Fruit fly (Drosophila melanogaster): Measurements from ENCODE around the gene Hsc70-2.

The Hsc70-2 gene

DNA sequence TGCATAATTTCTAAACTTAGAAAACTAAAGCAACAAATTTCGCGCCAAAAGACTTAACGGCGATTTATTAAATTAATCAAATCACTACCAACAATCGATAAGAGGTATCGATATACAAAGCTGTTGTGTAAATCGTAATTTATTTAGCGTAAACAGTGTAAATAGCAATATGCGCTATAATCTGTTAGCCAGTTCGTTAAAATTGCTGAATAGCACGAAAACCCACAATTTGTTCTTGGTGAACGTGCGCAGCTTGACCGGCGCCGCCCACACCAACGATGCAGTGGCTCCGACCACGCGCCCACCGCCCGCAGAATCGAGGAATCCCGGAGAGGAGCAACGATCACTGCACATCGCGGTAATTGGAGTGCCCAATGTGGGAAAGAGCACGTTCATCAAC, 49.0 kb upstream of the Hsc70-2 start, which contains the start of gene CG7488 (continued):
- no peak for TF ChIP-seq phol (tag; optimal IDR thresholded peaks at IDR 0.05)
- TF ChIP-seq Sry-δ (GFP tag; optimal IDR thresholded peaks at IDR 0.05): peak; percentile 69
- TF ChIP-seq MESR4 (GFP tag; optimal IDR thresholded peaks at IDR 0.05): peak; percentile 68
- TF ChIP-seq Scr (GFP tag; IDR thresholded peaks at IDR 0.05; ENCODE audit: partially characterized antibody): peak; percentile 80
- TF ChIP-seq sqz (GFP tag; optimal IDR thresholded peaks at IDR 0.05): no peak
- no peak for TF ChIP-seq yki (optimal IDR thresholded peaks at IDR 0.05)
- TF ChIP-seq mld (GFP tag; IDR thresholded peaks at IDR 0.05; ENCODE audit: partially characterized antibody): peak; percentile 83; the same call in 2 of the 3 replicates
- peak; percentile 84 for TF ChIP-seq zen2 (GFP tag; IDR thresholded peaks at IDR 0.05; ENCODE audit: partially characterized antibody)
- TF ChIP-seq CG13287 (GFP tag; IDR thresholded peaks at IDR 0.05; ENCODE audit: partially characterized antibody): peak; percentile 92
- peak; percentile 26 for TF ChIP-seq stwl (tag; optimal IDR thresholded peaks at IDR 0.05)
- TF ChIP-seq hb (GFP tag; IDR thresholded peaks at IDR 0.05; ENCODE audit: partially characterized antibody): peak; percentile 75; the same call in 1 of the 3 replicates
- no peak for TF ChIP-seq Dfd (GFP tag; optimal IDR thresholded peaks at IDR 0.05)
- TF ChIP-seq cg (GFP tag; optimal IDR thresholded peaks at IDR 0.05): no peak
- peak; percentile 50 for TF ChIP-seq CG17186 (GFP tag; optimal IDR thresholded peaks at IDR 0.05)
- TF ChIP-seq pita (GFP tag; optimal IDR thresholded peaks at IDR 0.05): no peak
- peak; percentile 13 for TF ChIP-seq gfzf (GFP tag; optimal IDR thresholded peaks at IDR 0.05)
- no peak for TF ChIP-seq Lhr (GFP tag; optimal IDR thresholded peaks at IDR 0.05)
- no peak for TF ChIP-seq CG6654 (GFP tag; optimal IDR thresholded peaks at IDR 0.05)
- no peak for TF ChIP-seq CG7357 (GFP tag; IDR thresholded peaks at IDR 0.05)
- peak; percentile 80 for TF ChIP-seq CG2116 (GFP tag; optimal IDR thresholded peaks at IDR 0.05)
- peak; percentile 81 for TF ChIP-seq CG3995 (GFP tag; optimal IDR thresholded peaks at IDR 0.05)
- no peak for TF ChIP-seq CG14667 (GFP tag; IDR thresholded peaks at IDR 0.05)
- no peak for TF ChIP-seq peb (GFP tag; IDR thresholded peaks at IDR 0.05)

DNA sequence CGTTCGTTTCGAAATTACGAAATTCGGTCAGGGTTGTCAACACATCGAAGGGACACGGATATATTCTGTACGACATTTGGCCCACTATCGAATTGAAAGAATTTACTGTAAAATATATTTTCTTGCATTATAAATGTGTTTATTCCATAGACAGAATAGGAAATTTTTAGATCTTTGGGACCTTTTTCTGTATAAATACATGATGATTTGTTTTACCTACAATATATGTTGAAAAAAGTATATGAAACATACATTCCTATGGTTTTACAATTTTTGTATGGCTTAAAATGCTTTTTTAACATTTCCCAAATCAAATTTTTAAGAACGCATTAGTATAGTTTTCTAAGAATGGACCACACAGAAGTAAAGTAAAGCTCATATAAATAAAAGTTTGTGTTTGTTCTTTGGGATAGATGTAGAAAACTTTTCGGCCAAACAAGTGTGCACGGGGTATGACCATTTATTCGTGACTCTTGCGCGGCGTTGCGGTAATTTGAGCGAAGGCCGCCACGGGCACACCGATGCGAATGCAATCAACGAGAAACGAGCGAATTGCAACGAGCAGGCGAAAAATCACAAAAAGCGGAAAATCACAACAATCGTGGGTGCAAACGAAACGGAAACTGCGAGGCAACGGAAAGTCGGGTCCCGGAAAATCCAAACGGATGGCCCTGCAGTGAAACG, 46.9 kb upstream of the Hsc70-2 start, which contains the start of the genes CG17327, CG44194 and CG7518:
Gene CG17327, minus strand, starts transcription at position 177 of the 684 bp plus-strand sequence.
Gene CG44194, minus strand, starts transcription at position 177 of the 684 bp plus-strand sequence.
Gene CG7518, plus strand, starts transcription at position 540 of the 684 bp plus-strand sequence.
- TF ChIP-seq gfzf (GFP tag; optimal IDR thresholded peaks at IDR 0.05): peak; percentile 93
- no peak for TF ChIP-seq CG1647 (GFP tag; optimal IDR thresholded peaks at IDR 0.05)
- no peak for TF ChIP-seq Lim3 (GFP tag; IDR thresholded peaks at IDR 0.05)
- TF ChIP-seq salm (tag; optimal IDR thresholded peaks at IDR 0.05): no peak
- TF ChIP-seq CG7987 (GFP tag; optimal IDR thresholded peaks at IDR 0.05): no peak
- no peak for TF ChIP-seq danr (GFP tag; IDR thresholded peaks at IDR 0.05)
- no peak for TF ChIP-seq dati (GFP tag; IDR thresholded peaks at IDR 0.05)
- peak; percentile 66 for TF ChIP-seq CG12391 (tag; optimal IDR thresholded peaks at IDR 0.05)
- no peak for TF ChIP-seq Poxn (GFP tag; IDR thresholded peaks at IDR 0.05)
- TF ChIP-seq CG1529 (GFP tag; optimal IDR thresholded peaks at IDR 0.05): no peak
- TF ChIP-seq sug (tag; optimal IDR thresholded peaks at IDR 0.05): no peak
- no peak for TF ChIP-seq E2f1 (GFP tag; IDR thresholded peaks at IDR 0.05)
- TF ChIP-seq CG1792 (GFP tag; optimal IDR thresholded peaks at IDR 0.05): no peak
- peak; percentile 51 for TF ChIP-seq amos (GFP tag; IDR thresholded peaks at IDR 0.05; ENCODE audit: partially characterized antibody)
- no peak for TF ChIP-seq stc (GFP tag; IDR thresholded peaks at IDR 0.05)
- TF ChIP-seq Gug (GFP tag; IDR thresholded peaks at IDR 0.05): no peak; the same call in 3 of the 4 replicates
- no peak for TF ChIP-seq toy (GFP tag; IDR thresholded peaks at IDR 0.05)
- no peak for TF ChIP-seq CG16779 (GFP tag; IDR thresholded peaks at IDR 0.05)
- TF ChIP-seq Meics (GFP tag; optimal IDR thresholded peaks at IDR 0.05): no peak
- TF ChIP-seq Max (GFP tag; optimal IDR thresholded peaks at IDR 0.05): no peak
- TF ChIP-seq CG34376 (GFP tag; optimal IDR thresholded peaks at IDR 0.05): peak; percentile 5
- TF ChIP-seq HmgZ (tag; optimal IDR thresholded peaks at IDR 0.05): peak; percentile 2
- peak; percentile 35 for TF ChIP-seq grau (tag; optimal IDR thresholded peaks at IDR 0.05)
- TF ChIP-seq Sox100B (GFP tag; optimal IDR thresholded peaks at IDR 0.05): no peak
- peak; percentile 22 for TF ChIP-seq pho (GFP tag; optimal IDR thresholded peaks at IDR 0.05)
- no peak for TF ChIP-seq CG7372 (GFP tag; IDR thresholded peaks at IDR 0.05)
- no peak for TF ChIP-seq CG17612 (GFP tag; IDR thresholded peaks at IDR 0.05)
- peak; percentile 57 for TF ChIP-seq NFAT (GFP tag; IDR thresholded peaks at IDR 0.05)
- TF ChIP-seq Dek (tag; optimal IDR thresholded peaks at IDR 0.05): peak; percentile 23

Data from whole organism, embryonic.